Worm (Caenorhabditis elegans): ENCODE results near the gene unc-83.

- TF ChIP-seq elt-1 (tag; optimal IDR thresholded peaks at IDR 0.05) (no peak), pha-4 (tag; optimal IDR thresholded peaks at IDR 0.05) (no peak), ztf-11 (tag; optimal IDR thresholded peaks at IDR 0.05) (no peak), unc-62 (GFP tag; optimal IDR thresholded peaks at IDR 0.05) (no peak), jun-1 (tag; optimal IDR thresholded peaks at IDR 0.05) (no peak), nhr-23 (tag; optimal IDR thresholded peaks at IDR 0.05) (no peak), lsy-12 (tag; optimal IDR thresholded peaks at IDR 0.05) (no peak)
Measured at ce11 chrV:6456903-6457302, 8.0 kb upstream of the unc-83 start.
